Fruit fly (Drosophila melanogaster) whole organism, wandering third instar larva: ENCODE results near the gene Gr32a.

Source experiments
- Abd-B ChIP-seq: fragments of >200 bp; optimal IDR thresholded peaks from 2 replicates; lab custom pipeline; 2017; ENCODE audit warnings: missing biosample characterization, missing genetic modification characterization
- CG32264 ChIP-seq: fragments of 200-800 bp; sonication (Bioruptor generic); optimal IDR thresholded peaks from 2 replicates; lab custom pipeline; 2016; ENCODE audit warnings: missing biosample characterization, missing genetic modification characterization
- CG9705 ChIP-seq: fragments of 200-800 bp; sonication (Bioruptor generic); optimal IDR thresholded peaks from 2 replicates; lab custom pipeline; 2018; ENCODE audit warnings: missing biosample characterization, mild to moderate bottlenecking, missing genetic modification characterization
- CrebA ChIP-seq: fragments of 200-800 bp; sonication (Bioruptor generic); optimal IDR thresholded peaks from 2 replicates; lab custom pipeline; 2016; ENCODE audit warnings: missing biosample characterization, mild to moderate bottlenecking, missing genetic modification characterization, borderline replicate concordance
- Dfd ChIP-seq: fragments of >200 bp; optimal IDR thresholded peaks from 2 replicates; lab custom pipeline; 2017; ENCODE audit warnings: missing biosample characterization, missing genetic modification characterization
- Dif ChIP-seq: fragments of 200-275, 200-300 bp; sonication (Bioruptor generic); optimal IDR thresholded peaks from 2 replicates; lab custom pipeline; 2018; ENCODE audit warnings: missing biosample characterization, missing genetic modification characterization; ENCODE audit not compliant: partially characterized antibody
- GATAd ChIP-seq: sonication (Bioruptor generic); optimal IDR thresholded peaks from 2 replicates; lab custom pipeline; 2016; ENCODE audit warnings: missing biosample characterization, missing genetic modification characterization
- HLH106 ChIP-seq: fragments of 200-800 bp; optimal IDR thresholded peaks from 3 replicates; lab custom pipeline; 2019; ENCODE audit warnings: missing biosample characterization, mild to moderate bottlenecking, missing genetic modification characterization, moderate library complexity
- Hnf4 ChIP-seq: fragments of 200-800 bp; sonication (Bioruptor generic); optimal IDR thresholded peaks from 2 replicates; lab custom pipeline; 2016; ENCODE audit warnings: missing biosample characterization, mild to moderate bottlenecking, missing genetic modification characterization
- Hr78 ChIP-seq: fragments of >200 bp; optimal IDR thresholded peaks from 2 replicates; lab custom pipeline; 2017; ENCODE audit warnings: missing biosample characterization, missing genetic modification characterization
- Hr83 ChIP-seq: fragments of 200-300 bp; sonication (Bioruptor generic); optimal IDR thresholded peaks from 2 replicates; lab custom pipeline; 2016; ENCODE audit warnings: missing biosample characterization, mild to moderate bottlenecking, missing genetic modification characterization, moderate library complexity; ENCODE audit not compliant: poor library complexity, severe bottlenecking
- Jra ChIP-seq: sonication (Bioruptor generic); optimal IDR thresholded peaks from 2 replicates; lab custom pipeline; 2016; ENCODE audit warnings: missing biosample characterization, missing genetic modification characterization
- Mio ChIP-seq: sonication (Bioruptor generic); optimal IDR thresholded peaks from 2 replicates; lab custom pipeline; 2016; ENCODE audit warnings: missing biosample characterization, missing genetic modification characterization
- Myc ChIP-seq: fragments of >200 bp; optimal IDR thresholded peaks from 2 replicates; lab custom pipeline; 2017
- N ChIP-seq: fragments of >200 bp; optimal IDR thresholded peaks from 2 replicates; lab custom pipeline; 2018; ENCODE audit warnings: missing biosample characterization, missing external identifiers, missing genetic modification characterization
- OdsH ChIP-seq: fragments of 200-800 bp; sonication (Bioruptor generic); optimal IDR thresholded peaks from 2 replicates; lab custom pipeline; 2016; ENCODE audit warnings: missing biosample characterization, mild to moderate bottlenecking, missing genetic modification characterization
- Rel ChIP-seq, 2 experiments: fragments of 200-800 bp; sonication (Bioruptor generic) in 1 of 2; optimal IDR thresholded peaks; 2 replicates in 1 of 2; 3 replicates in 1 of 2; lab custom pipeline; 2016 to 2019; ENCODE audit warnings: mild to moderate bottlenecking in 2 of 2, missing biosample characterization in 2 of 2, missing genetic modification characterization in 2 of 2, moderate library complexity in 1 of 2
- Sp1 ChIP-seq: fragments of 200-800 bp; sonication (Bioruptor generic); optimal IDR thresholded peaks from 3 replicates; lab custom pipeline; 2019; ENCODE audit warnings: missing biosample characterization, mild to moderate bottlenecking, missing genetic modification characterization, moderate library complexity
- Vsx2 ChIP-seq: fragments of 200-300, 225-300 bp; sonication (Bioruptor generic); optimal IDR thresholded peaks from 2 replicates; lab custom pipeline; 2018; ENCODE audit warnings: missing biosample characterization, missing genetic modification characterization; ENCODE audit not compliant: partially characterized antibody
- br ChIP-seq: fragments of 200-800 bp; sonication (Bioruptor generic); optimal IDR thresholded peaks from 2 replicates; lab custom pipeline; 2016; ENCODE audit warnings: missing biosample characterization, missing genetic modification characterization
- brk ChIP-seq: fragments of 200-800 bp; sonication (Bioruptor generic); optimal IDR thresholded peaks from 2 replicates; lab custom pipeline; 2016; ENCODE audit warnings: missing biosample characterization, mild to moderate bottlenecking, missing genetic modification characterization
- dl ChIP-seq, 2 experiments: fragments of 175-275, 200-275 bp in 1 of 2; fragments of 200-275 bp in 1 of 2; sonication (Bioruptor generic); optimal IDR thresholded peaks; lab custom pipeline; 2018; ENCODE audit warnings: mild to moderate bottlenecking in 2 of 2, missing biosample characterization in 2 of 2, missing genetic modification characterization in 2 of 2, moderate library complexity in 2 of 2; ENCODE audit not compliant: partially characterized antibody in 2 of 2, insufficient read depth in 1 of 2
- dmrt93B ChIP-seq: fragments of 200-800 bp; sonication (Bioruptor generic); optimal IDR thresholded peaks from 2 replicates; lab custom pipeline; 2018; ENCODE audit warnings: missing biosample characterization, mild to moderate bottlenecking, missing genetic modification characterization
- dsf ChIP-seq: sonication (Bioruptor generic); optimal IDR thresholded peaks from 2 replicates; lab custom pipeline; 2016; ENCODE audit warnings: missing biosample characterization, missing genetic modification characterization, borderline replicate concordance
- ey ChIP-seq: fragments of 200-800 bp; sonication (Bioruptor generic); optimal IDR thresholded peaks from 2 replicates; lab custom pipeline; 2016; ENCODE audit warnings: missing biosample characterization, missing genetic modification characterization
- fru ChIP-seq: fragments of 200-800 bp; sonication (Bioruptor generic); optimal IDR thresholded peaks from 3 replicates; lab custom pipeline; 2016; ENCODE audit warnings: missing biosample characterization, mild to moderate bottlenecking, missing genetic modification characterization
- h ChIP-seq: fragments of 200-800 bp; sonication (Bioruptor generic); optimal IDR thresholded peaks from 3 replicates; lab custom pipeline; 2016; ENCODE audit warnings: missing biosample characterization, mild to moderate bottlenecking, missing genetic modification characterization
- jim ChIP-seq: fragments of 175-275, 200-325 bp; sonication (Bioruptor generic); optimal IDR thresholded peaks from 2 replicates; lab custom pipeline; 2016; ENCODE audit warnings: missing biosample characterization, mild to moderate bottlenecking, missing genetic modification characterization
- lola ChIP-seq: fragments of >200 bp; optimal IDR thresholded peaks from 2 replicates; lab custom pipeline; 2017; ENCODE audit warnings: missing biosample characterization, missing genetic modification characterization
- pan ChIP-seq: fragments of >200 bp; optimal IDR thresholded peaks from 2 replicates; lab custom pipeline; 2017
- psq ChIP-seq: fragments of 200-800 bp; sonication (Bioruptor generic); optimal IDR thresholded peaks from 3 replicates; lab custom pipeline; 2017; ENCODE audit warnings: missing biosample characterization, mild to moderate bottlenecking, missing genetic modification characterization, moderate library complexity
- rgr ChIP-seq: fragments of 200-800 bp; sonication (Bioruptor generic); optimal IDR thresholded peaks from 3 replicates; lab custom pipeline; 2016; ENCODE audit warnings: missing biosample characterization, mild to moderate bottlenecking, missing genetic modification characterization
- sage ChIP-seq: fragments of 200-800 bp; sonication (Bioruptor generic); optimal IDR thresholded peaks from 2 replicates; lab custom pipeline; 2016; ENCODE audit warnings: missing biosample characterization, mild to moderate bottlenecking, missing genetic modification characterization
- sv ChIP-seq: fragments of 200-800 bp; sonication (Bioruptor generic); optimal IDR thresholded peaks from 3 replicates; lab custom pipeline; 2016; ENCODE audit warnings: missing biosample characterization, missing genetic modification characterization
- tai ChIP-seq: sonication (Bioruptor generic); optimal IDR thresholded peaks from 2 replicates; lab custom pipeline; 2016; ENCODE audit warnings: missing biosample characterization, missing genetic modification characterization
- usp ChIP-seq: fragments of >200 bp; optimal IDR thresholded peaks from 2 replicates; lab custom pipeline; 2017; ENCODE audit warnings: missing biosample characterization, missing genetic modification characterization
- woc ChIP-seq: sonication (Bioruptor generic); optimal IDR thresholded peaks from 2 replicates; lab custom pipeline; 2016; ENCODE audit warnings: missing biosample characterization, mild to moderate bottlenecking, missing genetic modification characterization

Gene Gr32a

dm6 chr2L:11066887-11067459 is 46.8 kb upstream of the Gr32a start, which contains the start of gene Samuel (continued):
- TF ChIP-seq dmrt93B = no peak

DNA sequence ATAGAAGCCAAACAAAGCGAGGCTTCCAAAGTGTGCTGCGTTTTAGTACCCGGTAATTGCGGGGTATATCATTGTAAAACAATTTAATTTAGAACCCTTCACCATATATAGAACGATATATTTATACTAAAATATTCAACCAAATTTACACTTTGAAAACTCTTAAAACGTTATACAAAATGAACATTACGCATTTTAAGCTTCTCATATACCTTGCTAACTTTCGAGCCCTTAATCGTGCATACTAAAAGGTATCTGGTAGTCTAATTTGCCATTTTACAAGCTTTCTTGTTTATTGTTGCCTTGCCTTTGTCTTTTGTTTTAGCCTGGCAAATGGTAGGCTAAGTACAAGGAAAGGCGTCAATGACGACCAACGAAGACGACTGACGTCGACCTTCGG is 45.8 kb upstream of the Gr32a start:
- TF ChIP-seq br (GFP tag; lab: Kevin White, UChicago) (peak; percentile 11), woc (GFP tag; lab: Kevin White, UChicago) (peak; percentile 55), pan (peak; percentile 21), Dif (GFP tag; lab: Kevin White, UChicago) (no peak), Mio (GFP tag; lab: Kevin White, UChicago) (no peak), tai (GFP tag; lab: Kevin White, UChicago) (no peak)

dm6 chr2L:11068441-11068840 is 45.4 kb upstream of the Gr32a start:
- TF ChIP-seq CG9705 (no peak), jim (GFP tag; lab: Kevin White, UChicago) (no peak), CrebA (GFP tag; lab: Kevin White, UChicago) (no peak), pan (no peak), Hnf4 (no peak), dl (GFP tag; optimal IDR thresholded peaks at IDR 0.05; lab: Kevin White, UChicago; ENCODE audit: insufficient read depth in 1 of 2, partially characterized antibody in 2 of 2) (no peak), sage (GFP tag; lab: Kevin White, UChicago) (no peak), rgr (no peak), Hr78 (no peak), Jra (no peak), dsf (GFP tag; lab: Kevin White, UChicago) (no peak), OdsH (GFP tag; lab: Kevin White, UChicago) (no peak), h (GFP tag; lab: Kevin White, UChicago) (no peak), woc (GFP tag; lab: Kevin White, UChicago) (no peak), GATAd (GFP tag; lab: Kevin White, UChicago) (no peak), N (GFP tag; lab: Kevin White, UChicago) (no peak), Rel (GFP tag; optimal IDR thresholded peaks at IDR 0.05; lab: Kevin White, UChicago) (no peak), Rel (tag; optimal IDR thresholded peaks at IDR 0.05; lab: Kevin White, UChicago) (no peak), Dif (GFP tag; lab: Kevin White, UChicago) (no peak)

DNA sequence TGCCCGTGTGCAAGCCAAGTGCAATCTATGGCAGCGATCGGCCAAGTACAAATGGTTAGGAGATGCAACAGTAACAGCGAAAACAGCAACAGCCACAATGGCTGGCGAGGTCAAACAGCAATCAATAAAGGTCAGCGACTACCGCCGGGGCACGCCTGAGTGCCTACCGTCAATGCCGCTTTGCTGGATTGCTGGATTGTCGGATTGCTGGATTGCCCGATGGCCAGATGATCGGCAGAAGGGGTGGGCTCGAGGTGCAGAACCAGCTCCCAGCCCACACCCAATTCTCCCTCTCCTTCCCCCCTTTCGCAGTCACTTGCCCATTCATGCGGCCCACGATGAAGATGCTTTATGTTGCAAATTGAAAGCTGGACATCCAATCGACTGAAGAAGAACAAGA is 44.9 kb upstream of the Gr32a start:
- TF ChIP-seq Dif (GFP tag; lab: Kevin White, UChicago) = peak; percentile 1
- TF ChIP-seq usp = no peak
- no peak for TF ChIP-seq pan
- TF ChIP-seq Hr78 = no peak
- TF ChIP-seq jim (GFP tag; lab: Kevin White, UChicago) = no peak
- no peak for TF ChIP-seq dsf (GFP tag; lab: Kevin White, UChicago)
- no peak for TF ChIP-seq GATAd (GFP tag; lab: Kevin White, UChicago)

DNA sequence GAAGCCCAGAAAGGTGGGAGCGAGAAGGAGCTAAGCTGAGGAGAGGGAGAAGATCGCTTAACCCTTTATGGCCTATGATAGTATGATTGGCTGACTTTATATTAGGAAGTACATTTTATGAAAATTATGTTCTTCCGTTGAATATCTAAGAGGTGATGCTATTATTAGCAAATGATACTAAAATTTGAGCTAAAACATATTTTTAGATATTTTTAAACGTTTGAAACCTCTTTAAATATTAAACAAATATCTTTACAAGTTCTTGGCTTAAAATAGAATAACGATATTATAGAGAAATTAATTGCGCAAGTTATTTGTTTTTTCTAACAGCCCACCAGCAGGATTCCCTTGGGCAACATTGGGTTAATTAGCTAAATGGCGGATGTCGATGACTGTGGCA is 44.3 kb upstream of the Gr32a start:
- TF ChIP-seq br (GFP tag; lab: Kevin White, UChicago) (peak; percentile 15), Dfd (GFP tag; lab: Kevin White, UChicago) (no peak), CG9705 (no peak), Jra (no peak), jim (GFP tag; lab: Kevin White, UChicago) (no peak), sage (GFP tag; lab: Kevin White, UChicago) (no peak), sv (no peak), lola (GFP tag; lab: Kevin White, UChicago) (no peak), Hr78 (no peak), Rel (GFP tag; optimal IDR thresholded peaks at IDR 0.05; lab: Kevin White, UChicago) (no peak), Rel (tag; optimal IDR thresholded peaks at IDR 0.05; lab: Kevin White, UChicago) (no peak), Dif (GFP tag; lab: Kevin White, UChicago) (no peak), Mio (GFP tag; lab: Kevin White, UChicago) (no peak), Hnf4 (no peak), usp (no peak), Myc (lab: Kevin White, UChicago) (no peak), Hr83 (no peak), pan (no peak), woc (GFP tag; lab: Kevin White, UChicago) (peak; percentile 37), dsf (GFP tag; lab: Kevin White, UChicago) (no peak), HLH106 (peak; percentile 36), Vsx2 (GFP tag; lab: Kevin White, UChicago) (no peak), N (GFP tag; lab: Kevin White, UChicago) (no peak), tai (GFP tag; lab: Kevin White, UChicago) (no peak), brk (GFP tag; lab: Kevin White, UChicago) (no peak), h (GFP tag; lab: Kevin White, UChicago) (peak; percentile 28), fru (GFP tag; lab: Kevin White, UChicago) (peak; percentile 52), Sp1 (GFP tag; lab: Kevin White, UChicago) (peak; percentile 54), psq (peak; percentile 16), Abd-B (no peak), OdsH (GFP tag; lab: Kevin White, UChicago) (peak; percentile 55), ey (peak; percentile 27), CrebA (GFP tag; lab: Kevin White, UChicago) (no peak), CG32264 (GFP tag; lab: Kevin White, UChicago) (no peak), rgr (peak; percentile 21)
